Worm (Caenorhabditis elegans): Measurements from ENCODE around the gene col-187.

ce11 chrX:16058845-16059244, 13.8 kb upstream of the col-187 start, which contains the start of gene T27A8.2:
- TF ChIP-seq snpc-4 (tag; optimal IDR thresholded peaks at IDR 0.05), result no peak
- no peak for TF ChIP-seq ztf-11 (tag; optimal IDR thresholded peaks at IDR 0.05)
- TF ChIP-seq drap-1 (GFP tag; optimal IDR thresholded peaks at IDR 0.05), result no peak
- TF ChIP-seq pha-4 (tag; optimal IDR thresholded peaks at IDR 0.05), result no peak
- no peak for TF ChIP-seq nhr-12 (tag; optimal IDR thresholded peaks at IDR 0.05)
- TF ChIP-seq mab-5 (tag; optimal IDR thresholded peaks at IDR 0.05), result no peak
